Worm (Caenorhabditis elegans) whole organism, L1 larva: ENCODE data around the gene vab-7.

Experiments
- C16A3.4 ChIP-seq: fragments of 150-350 bp; optimal IDR thresholded peaks from 2 replicates; lab custom pipeline; 2014; ENCODE audit warnings: missing biosample characterization, missing genetic modification characterization
- F16B12.6 ChIP-seq: fragments of 150-350 bp; optimal IDR thresholded peaks from 2 replicates; lab custom pipeline; 2014; ENCODE audit warnings: missing biosample characterization, missing genetic modification characterization
- Y116A8C.19 ChIP-seq: sonication (generic microtip); optimal IDR thresholded peaks from 2 replicates; lab custom pipeline; 2016; ENCODE audit warnings: missing compliant biosample characterization, missing genetic modification characterization, borderline replicate concordance
- aha-1 ChIP-seq: fragments of 150-350 bp; optimal IDR thresholded peaks from 2 replicates; lab custom pipeline; 2014; ENCODE audit warnings: missing biosample characterization, missing genetic modification characterization
- alr-1 ChIP-seq: fragments of 200-800 bp; sonication (Bioruptor generic); optimal IDR thresholded peaks from 2 replicates; lab custom pipeline; 2018; ENCODE audit warnings: borderline replicate concordance, mild to moderate bottlenecking, missing genetic modification characterization, missing compliant biosample characterization
- blmp-1 ChIP-seq: fragments of 150-350 bp; optimal IDR thresholded peaks from 2 replicates; lab custom pipeline; 2014; ENCODE audit warnings: missing biosample characterization, missing genetic modification characterization
- ceh-63 ChIP-seq: fragments of 200-800 bp; sonication (Bioruptor generic); optimal IDR thresholded peaks from 2 replicates; lab custom pipeline; 2018; ENCODE audit warnings: mild to moderate bottlenecking, missing genetic modification characterization, missing compliant biosample characterization
- ceh-82 ChIP-seq, 3 experiments: fragments of 150-350 bp in 1 of 3; sonication (generic microtip) in 2 of 3; optimal IDR thresholded peaks; 2 replicates each; lab custom pipeline; 2014 to 2017; ENCODE audit warnings: missing biosample characterization in 3 of 3, missing genetic modification characterization in 3 of 3
- ceh-88 ChIP-seq: fragments of 200-800 bp; sonication (Bioruptor generic); IDR thresholded peaks from 2 replicates; pipeline ENCODE4 v1.3.6; 2022; ENCODE audit warnings: missing genetic modification characterization, missing compliant biosample characterization
- ceh-90 ChIP-seq: sonication (generic microtip); optimal IDR thresholded peaks from 2 replicates; lab custom pipeline; 2016; ENCODE audit warnings: missing genetic modification characterization, missing compliant biosample characterization
- dpl-1 ChIP-seq, 3 experiments: fragments of 150-350 bp in 2 of 3; sonication (generic microtip) in 1 of 3; optimal IDR thresholded peaks; 2 replicates each; lab custom pipeline; 2014 to 2017; ENCODE audit warnings: missing biosample characterization in 3 of 3, missing genetic modification characterization in 3 of 3, missing genetic modification reagents in 3 of 3
- dsc-1 ChIP-seq: sonication (generic microtip); optimal IDR thresholded peaks from 2 replicates; lab custom pipeline; 2016; ENCODE audit warnings: mild to moderate bottlenecking, missing genetic modification characterization, missing compliant biosample characterization
- efl-1 ChIP-seq, 4 experiments: fragments of 150-350 bp; optimal IDR thresholded peaks in 3 of 4; peaks in 1 of 4; 1 replicate in 1 of 4; 2 replicates in 3 of 4; lab custom pipeline; 2014; ENCODE audit warnings: missing biosample characterization in 2 of 4, missing genetic modification characterization in 2 of 4, missing genetic modification reagents in 2 of 4
- fkh-10 ChIP-seq: sonication (generic microtip); optimal IDR thresholded peaks from 2 replicates; lab custom pipeline; 2017; ENCODE audit warnings: missing biosample characterization, missing genetic modification reagents, missing genetic modification characterization
- fkh-4 ChIP-seq: sonication (generic microtip); optimal IDR thresholded peaks from 2 replicates; lab custom pipeline; 2016; ENCODE audit warnings: missing compliant biosample characterization, missing genetic modification characterization, borderline replicate concordance
- fos-1 ChIP-seq: fragments of 150-350 bp; optimal IDR thresholded peaks from 2 replicates; lab custom pipeline; 2014; ENCODE audit warnings: missing biosample characterization, missing genetic modification characterization
- grh-1 ChIP-seq: fragments of 200-800 bp; sonication (Bioruptor generic); IDR thresholded peaks from 2 replicates; pipeline ENCODE4 v1.3.6; 2022; ENCODE audit warnings: missing genetic modification reagents, missing genetic modification characterization, missing compliant biosample characterization
- hlh-4 ChIP-seq: sonication (generic microtip); optimal IDR thresholded peaks from 2 replicates; lab custom pipeline; 2016; ENCODE audit warnings: mild to moderate bottlenecking, missing genetic modification characterization, missing compliant biosample characterization
- irx-1 ChIP-seq: sonication (generic microtip); optimal IDR thresholded peaks from 2 replicates; lab custom pipeline; 2016; ENCODE audit warnings: missing genetic modification characterization, missing compliant biosample characterization
- isw-1 ChIP-seq: fragments of 200-800 bp; sonication (Bioruptor generic); IDR thresholded peaks from 2 replicates; pipeline ENCODE4 v1.3.6; 2022; ENCODE audit warnings: missing genetic modification characterization, missing compliant biosample characterization
- lin-13 ChIP-seq: fragments of 150-350 bp; optimal IDR thresholded peaks from 2 replicates; lab custom pipeline; 2014; ENCODE audit warnings: missing biosample characterization, missing genetic modification reagents, missing genetic modification characterization
- lin-14 ChIP-seq: fragments of 200-800 bp; sonication (Bioruptor generic); optimal IDR thresholded peaks from 2 replicates; lab custom pipeline; 2018; ENCODE audit warnings: mild to moderate bottlenecking, missing genetic modification characterization, moderate library complexity, missing compliant biosample characterization
- lin-15B ChIP-seq: fragments of 150-350 bp; sonication (generic microtip); optimal IDR thresholded peaks from 3 replicates; lab custom pipeline; 2014; ENCODE audit warnings: missing biosample characterization, missing genetic modification characterization
- lin-35 ChIP-seq, 2 experiments: fragments of 150-350 bp; optimal IDR thresholded peaks; 2 replicates each; lab custom pipeline; 2014; ENCODE audit warnings: missing biosample characterization in 2 of 2, missing genetic modification characterization in 2 of 2, missing genetic modification reagents in 2 of 2
- lsy-2 ChIP-seq, 2 experiments: fragments of 150-350 bp; optimal IDR thresholded peaks; 2 replicates each; lab custom pipeline; 2014; ENCODE audit warnings: missing biosample characterization in 2 of 2, missing genetic modification characterization in 2 of 2
- mab-9 ChIP-seq: fragments of 200-800 bp; sonication (Bioruptor generic); IDR thresholded peaks from 2 replicates; pipeline ENCODE4 v1.3.6; 2022; ENCODE audit warnings: missing genetic modification reagents, missing genetic modification characterization, missing compliant biosample characterization
- mdl-1 ChIP-seq, 2 experiments: fragments of 150-350 bp; optimal IDR thresholded peaks; 2 replicates each; lab custom pipeline; 2014 to 2017; ENCODE audit warnings: missing biosample characterization in 2 of 2, missing genetic modification characterization in 2 of 2, inconsistent platforms in 1 of 2
- mef-2 ChIP-seq: fragments of 150-350 bp; optimal IDR thresholded peaks from 2 replicates; lab custom pipeline; 2014; ENCODE audit warnings: missing biosample characterization, missing genetic modification characterization
- mep-1 ChIP-seq: fragments of 150-350 bp; optimal IDR thresholded peaks from 2 replicates; lab custom pipeline; 2014; ENCODE audit warnings: missing biosample characterization, missing genetic modification characterization
- nhr-12 ChIP-seq: sonication (generic microtip); optimal IDR thresholded peaks from 2 replicates; lab custom pipeline; 2017; ENCODE audit warnings: missing biosample characterization, missing genetic modification characterization
- nhr-19 ChIP-seq: fragments of 200-800 bp; sonication (Bioruptor generic); conservative IDR thresholded peaks from 2 replicates; pipeline ENCODE4 v1.3.6; 2022; ENCODE audit warnings: missing genetic modification characterization, missing compliant biosample characterization
- nhr-20 ChIP-seq: sonication (generic microtip); optimal IDR thresholded peaks from 2 replicates; lab custom pipeline; 2016; ENCODE audit warnings: mild to moderate bottlenecking, missing genetic modification characterization, missing compliant biosample characterization
- nhr-47 ChIP-seq: sonication (generic microtip); optimal IDR thresholded peaks from 2 replicates; lab custom pipeline; 2016; ENCODE audit warnings: mild to moderate bottlenecking, missing genetic modification characterization, moderate library complexity, missing compliant biosample characterization
- nhr-71 ChIP-seq: sonication (generic microtip); optimal IDR thresholded peaks from 2 replicates; lab custom pipeline; 2016; ENCODE audit warnings: mild to moderate bottlenecking, missing genetic modification characterization, moderate library complexity, missing compliant biosample characterization
- nhr-84 ChIP-seq: sonication (generic microtip); optimal IDR thresholded peaks from 2 replicates; lab custom pipeline; 2017; ENCODE audit warnings: missing biosample characterization, missing genetic modification characterization
- nhr-85 ChIP-seq: sonication (generic microtip); peaks from one replicate; lab custom pipeline; 2016; ENCODE audit warnings: missing genetic modification characterization, inconsistent platforms, missing compliant biosample characterization
- nhr-90 ChIP-seq: sonication (generic microtip); optimal IDR thresholded peaks from 2 replicates; lab custom pipeline; 2016; ENCODE audit warnings: mild to moderate bottlenecking, missing genetic modification characterization, missing compliant biosample characterization; ENCODE audit not compliant: poor library complexity
- pqm-1 ChIP-seq: sonication (generic microtip); optimal IDR thresholded peaks from 3 replicates; lab custom pipeline; 2017; ENCODE audit warnings: missing biosample characterization, missing genetic modification characterization
- skn-1 ChIP-seq: fragments of 150-350 bp; optimal IDR thresholded peaks from 2 replicates; lab custom pipeline; 2014; ENCODE audit warnings: missing biosample characterization, missing genetic modification characterization
- snpc-4 ChIP-seq: fragments of 150-350 bp; optimal IDR thresholded peaks from 2 replicates; lab custom pipeline; 2014; ENCODE audit warnings: missing biosample characterization, missing genetic modification characterization
- snu-23 ChIP-seq: sonication (generic microtip); optimal IDR thresholded peaks from 2 replicates; lab custom pipeline; 2016; ENCODE audit warnings: missing genetic modification characterization, missing compliant biosample characterization
- sup-37 ChIP-seq: fragments of 200-800 bp; sonication (Bioruptor generic); optimal IDR thresholded peaks from 2 replicates; lab custom pipeline; 2018; ENCODE audit warnings: mild to moderate bottlenecking, missing genetic modification characterization, missing compliant biosample characterization
- swsn-7 ChIP-seq: sonication (generic microtip); optimal IDR thresholded peaks from 2 replicates; lab custom pipeline; 2016; ENCODE audit warnings: missing genetic modification characterization, missing compliant biosample characterization
- unc-98 ChIP-seq: fragments of 200-800 bp; sonication (Bioruptor generic); IDR thresholded peaks from 2 replicates; pipeline ENCODE4 v1.3.6; 2022; ENCODE audit warnings: missing genetic modification characterization, missing compliant biosample characterization
- vab-15 ChIP-seq: sonication (generic microtip); optimal IDR thresholded peaks from 2 replicates; lab custom pipeline; 2017; ENCODE audit warnings: missing genotype, mild to moderate bottlenecking, missing genetic modification characterization, missing compliant biosample characterization
- xbp-1 ChIP-seq: sonication (generic microtip); optimal IDR thresholded peaks from 2 replicates; lab custom pipeline; 2016; ENCODE audit warnings: missing genetic modification characterization, missing compliant biosample characterization
- zag-1 ChIP-seq: fragments of 150-350 bp; optimal IDR thresholded peaks from 2 replicates; lab custom pipeline; 2014; ENCODE audit warnings: missing biosample characterization, missing genetic modification characterization
- zip-4 ChIP-seq: fragments of 200-800 bp; sonication (Bioruptor generic); optimal IDR thresholded peaks from 2 replicates; lab custom pipeline; 2018; ENCODE audit warnings: mild to moderate bottlenecking, missing genetic modification characterization, moderate library complexity, missing compliant biosample characterization
- ztf-11 ChIP-seq, 2 experiments: sonication (generic microtip); optimal IDR thresholded peaks; 2 replicates each; lab custom pipeline; 2016 to 2017; ENCODE audit warnings: missing genetic modification characterization in 2 of 2, missing biosample characterization in 1 of 2, missing compliant biosample characterization in 1 of 2

The vab-7 gene

DNA sequence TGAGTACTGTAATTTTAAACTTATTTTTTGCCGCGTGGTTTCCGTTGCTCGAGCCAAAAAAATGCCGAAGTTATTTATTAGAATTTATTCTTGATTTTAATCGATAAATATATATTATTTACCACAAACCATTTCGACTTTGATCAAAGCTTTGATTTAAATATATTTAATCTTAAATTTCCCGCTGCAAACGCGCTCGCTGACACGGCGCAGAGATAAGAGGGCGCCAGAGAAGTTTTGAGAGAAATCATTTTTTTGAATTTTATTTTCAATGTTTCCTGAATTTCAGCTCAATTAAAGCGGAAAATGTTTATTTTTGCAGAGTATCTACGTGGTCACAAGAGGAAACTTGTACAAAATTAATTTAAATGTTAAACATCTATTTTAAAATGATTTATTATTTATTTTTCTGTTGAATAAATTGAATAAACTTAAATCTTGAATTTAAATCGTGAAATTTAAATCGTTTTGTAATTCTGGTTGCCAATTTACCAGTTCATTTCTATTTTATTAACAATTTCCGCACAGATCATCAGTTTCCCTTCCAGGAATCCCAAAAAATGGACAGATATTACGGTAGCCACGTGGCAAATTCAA lies 24.2 kb upstream of the vab-7 start, which contains the start of gene com-1:
TSS of gene com-1 (plus strand) at position 547 of the 597 bp plus-strand sequence.
- TF ChIP-seq mab-9 (GFP tag; lab: Robert Waterston, UW) (no peak), xbp-1 (tag; lab: Kevin White, UChicago) (peak; percentile 14), mep-1 (tag; lab: Kevin White, UChicago) (peak; percentile 55), snu-23 (GFP tag; lab: Kevin White, UChicago) (peak; percentile 54), zag-1 (tag; lab: Kevin White, UChicago) (no peak), fos-1 (tag; lab: Kevin White, UChicago) (no peak), skn-1 (peak; percentile 42), vab-15 (tag; lab: Kevin White, UChicago) (no peak), nhr-84 (no peak), mef-2 (tag; lab: Kevin White, UChicago) (no peak), efl-1 (optimal IDR thresholded peaks at IDR 0.05; lab: Kevin White, UChicago) (peak; percentile 53 to 63), efl-1 (GFP tag; optimal IDR thresholded peaks at IDR 0.05 in 1 of 2; lab: Kevin White, UChicago) (peak; percentile 61 to 93), mdl-1 (tag; optimal IDR thresholded peaks at IDR 0.05; lab: Kevin White, UChicago) (no peak), nhr-19 (GFP tag; lab: Robert Waterston, UW) (no peak), dpl-1 (GFP tag; optimal IDR thresholded peaks at IDR 0.05; lab: Kevin White, UChicago) (peak; percentile 30 to 72 (median 42)), ceh-82 (tag; optimal IDR thresholded peaks at IDR 0.05; lab: Kevin White, UChicago) (peak in 2 of 3 experiments; percentile 56 to 59), aha-1 (tag; lab: Kevin White, UChicago) (no peak), dsc-1 (tag; lab: Kevin White, UChicago) (peak; percentile 15), fkh-10 (GFP tag; lab: Kevin White, UChicago) (no peak), unc-98 (no peak), swsn-7 (tag; lab: Kevin White, UChicago) (peak; percentile 29), pqm-1 (tag; lab: Kevin White, UChicago) (no peak), lin-35 (GFP tag; optimal IDR thresholded peaks at IDR 0.05; lab: Kevin White, UChicago) (peak; percentile 58 to 67), grh-1 (GFP tag; lab: Robert Waterston, UW) (no peak), snpc-4 (tag; lab: Kevin White, UChicago) (peak; percentile 22), nhr-85 (tag; lab: Kevin White, UChicago) (no peak), blmp-1 (tag; lab: Kevin White, UChicago) (peak; percentile 58), isw-1 (no peak), nhr-47 (tag; lab: Kevin White, UChicago) (peak; percentile 46), lin-14 (no peak), lsy-2 (tag; optimal IDR thresholded peaks at IDR 0.05; lab: Kevin White, UChicago) (peak; percentile 51 to 73), ztf-11 (tag; optimal IDR thresholded peaks at IDR 0.05; lab: Kevin White, UChicago) (no peak), nhr-71 (peak; percentile 53), lin-15B (tag; lab: Kevin White, UChicago) (peak; percentile 60), ceh-90 (no peak), nhr-20 (tag; lab: Kevin White, UChicago) (peak; percentile 29), fkh-4 (tag; lab: Kevin White, UChicago) (no peak), C16A3.4 (peak; percentile 39), nhr-12 (tag; lab: Kevin White, UChicago) (no peak), lin-13 (GFP tag; lab: Kevin White, UChicago) (no peak), nhr-90 (peak; percentile 3)
- TF ChIP-seq, all 84 proteins: peak for 19

DNA sequence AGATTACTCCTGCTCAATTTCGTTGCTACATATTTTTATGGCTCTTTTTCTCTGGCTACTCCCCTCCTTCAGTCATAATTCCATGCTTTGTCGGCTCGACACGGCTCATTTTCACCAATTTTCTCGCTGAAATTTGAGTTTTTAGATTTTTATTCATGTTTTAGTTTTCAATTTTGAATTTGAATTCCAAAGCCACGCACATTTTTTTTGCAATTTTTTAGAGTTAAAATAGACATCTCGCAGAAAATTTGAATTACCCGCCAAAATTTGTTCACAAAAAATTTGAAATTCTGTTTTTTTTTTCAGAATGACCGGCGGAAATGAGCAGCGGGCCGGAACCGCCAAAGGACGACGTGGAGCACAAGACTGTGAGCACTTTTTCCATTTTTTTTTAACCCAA lies 17.8 kb upstream of the vab-7 start, which contains the start of gene unc-119:
TSS of gene unc-119 (plus strand) at position 301 of the 400 bp plus-strand sequence.
- TF ChIP-seq lin-14 (no peak), sup-37 (GFP tag; lab: Kevin White, UChicago) (no peak), snpc-4 (tag; lab: Kevin White, UChicago) (no peak), zag-1 (tag; lab: Kevin White, UChicago) (no peak), blmp-1 (tag; lab: Kevin White, UChicago) (no peak), mef-2 (tag; lab: Kevin White, UChicago) (no peak), ceh-63 (GFP tag; lab: Kevin White, UChicago) (no peak), Y116A8C.19 (tag; lab: Kevin White, UChicago) (no peak), nhr-19 (GFP tag; lab: Robert Waterston, UW) (no peak), F16B12.6 (tag; lab: Kevin White, UChicago) (no peak), hlh-4 (tag; lab: Kevin White, UChicago) (no peak), ceh-88 (GFP tag; lab: Robert Waterston, UW) (no peak), zip-4 (GFP tag; lab: Kevin White, UChicago) (no peak), alr-1 (no peak), pqm-1 (tag; lab: Kevin White, UChicago) (no peak), irx-1 (tag; lab: Kevin White, UChicago) (no peak), dpl-1 (GFP tag; optimal IDR thresholded peaks at IDR 0.05; lab: Kevin White, UChicago) (no peak)
- TF ChIP-seq, all 84 proteins: peak for 0
